Worm (Caenorhabditis elegans): ENCODE measurements around the gene F47B8.3.

DNA sequence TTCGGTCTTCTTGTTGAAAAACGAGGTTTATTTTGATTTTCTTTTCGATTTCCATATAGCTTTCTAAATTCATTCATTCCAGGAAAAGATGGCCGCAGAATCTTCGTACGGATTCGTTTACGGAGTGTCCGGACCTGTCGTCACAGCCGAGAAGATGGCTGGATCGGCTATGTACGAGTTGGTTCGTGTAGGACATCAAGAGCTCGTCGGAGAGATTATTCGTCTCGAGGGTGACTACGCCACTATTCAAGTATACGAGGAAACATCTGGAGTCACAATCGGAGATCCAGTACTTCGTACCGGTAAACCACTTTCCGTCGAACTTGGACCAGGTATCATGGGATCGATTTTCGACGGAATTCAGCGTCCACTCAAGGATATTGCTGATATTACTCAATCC lies 28.8 kb upstream of the F47B8.3 start, which contains the start of gene vha-13:
- TF ChIP-seq ama-1 (optimal IDR thresholded peaks at IDR 0.05) (no peak), tra-4 (tag; optimal IDR thresholded peaks at IDR 0.05) (no peak), ets-7 (tag; optimal IDR thresholded peaks at IDR 0.05) (no peak), hmbx-1 (tag; optimal IDR thresholded peaks at IDR 0.05) (no peak), F13C5.2 (tag; optimal IDR thresholded peaks at IDR 0.05) (no peak), pes-1 (GFP tag; IDR thresholded peaks at IDR 0.05) (no peak), sea-1 (GFP tag; conservative IDR thresholded peaks at IDR 0.05) (no peak), tbx-11 (GFP tag; IDR thresholded peaks at IDR 0.05) (no peak), tbx-37 (GFP tag; conservative IDR thresholded peaks at IDR 0.05) (no peak)

All from whole organism, early embryonic.